Fruit fly (Drosophila melanogaster): Measurements from ENCODE around the gene CG4036.

Gene CG4036

DNA sequence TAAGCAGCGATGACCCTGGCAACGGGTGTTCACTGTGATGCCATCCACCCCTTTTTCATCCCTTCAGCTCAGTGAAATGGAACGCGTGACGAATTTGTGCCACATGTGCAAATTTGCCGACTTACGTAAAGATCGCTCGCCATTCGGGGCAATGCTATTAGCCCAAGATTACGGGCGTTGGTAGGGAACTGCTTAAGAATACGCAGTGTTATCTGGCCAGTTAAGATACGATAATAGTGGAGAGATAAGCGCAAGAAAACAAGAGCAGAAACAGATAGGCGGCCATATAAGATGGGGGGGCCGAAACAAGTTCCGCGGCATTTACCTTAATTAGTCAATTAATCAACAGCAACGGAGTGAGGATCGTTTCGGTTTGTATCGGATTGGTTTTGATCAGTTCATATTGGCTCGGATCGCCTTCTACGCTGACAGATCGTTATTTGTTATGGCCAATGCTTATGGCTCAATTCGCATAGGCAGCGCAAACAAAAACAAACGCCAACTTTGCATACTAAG, 4.7 kb upstream of the CG4036 start (continued):
- TF ChIP-seq CG18262 (tag; optimal IDR thresholded peaks at IDR 0.05) (no peak), fd3F (GFP tag; optimal IDR thresholded peaks at IDR 0.05) (no peak), zen (tag; optimal IDR thresholded peaks at IDR 0.05) (no peak), caup (GFP tag; optimal IDR thresholded peaks at IDR 0.05; ENCODE audit: severe bottlenecking) (peak; percentile 14), gcm2 (GFP tag; optimal IDR thresholded peaks at IDR 0.05) (no peak), B-H2 (GFP tag; optimal IDR thresholded peaks at IDR 0.05) (peak; percentile 17), inv (GFP tag; IDR thresholded peaks at IDR 0.05; ENCODE audit: partially characterized antibody) (no peak), CG11247 (GFP tag; IDR thresholded peaks at IDR 0.05) (no peak), CG16813 (GFP tag; IDR thresholded peaks at IDR 0.05; ENCODE audit: partially characterized antibody) (no peak), Dfd (GFP tag; optimal IDR thresholded peaks at IDR 0.05) (no peak), NfI (GFP tag; optimal IDR thresholded peaks at IDR 0.05) (no peak), Myb (GFP tag; optimal IDR thresholded peaks at IDR 0.05) (no peak), BtbVII (GFP tag; optimal IDR thresholded peaks at IDR 0.05) (no peak), Drgx (GFP tag; IDR thresholded peaks at IDR 0.05) (no peak), CG15011 (GFP tag; optimal IDR thresholded peaks at IDR 0.05) (no peak), Doc3 (GFP tag; IDR thresholded peaks at IDR 0.05; ENCODE audit: partially characterized antibody) (no peak), Jarid2 (GFP tag; optimal IDR thresholded peaks at IDR 0.05) (no peak), pros (GFP tag; optimal IDR thresholded peaks at IDR 0.05) (peak; percentile 7), CG7556 (GFP tag; optimal IDR thresholded peaks at IDR 0.05) (no peak), luna (GFP tag; optimal IDR thresholded peaks at IDR 0.05) (no peak), slou (GFP tag; optimal IDR thresholded peaks at IDR 0.05) (no peak), CG14014 (GFP tag; IDR thresholded peaks at IDR 0.05) (0 out of 2 replicates have a peak, but pooled peaks have one; percentile 18), CG6683 (GFP tag; optimal IDR thresholded peaks at IDR 0.05) (no peak), CG31388 (GFP tag; optimal IDR thresholded peaks at IDR 0.05) (no peak), Stat92E (GFP tag; optimal IDR thresholded peaks at IDR 0.05) (no peak), her (GFP tag; optimal IDR thresholded peaks at IDR 0.05) (no peak), maf-S (GFP tag; optimal IDR thresholded peaks at IDR 0.05) (no peak), Antp (GFP tag; optimal IDR thresholded peaks at IDR 0.05) (no peak), mam (GFP tag; optimal IDR thresholded peaks at IDR 0.05) (no peak), schlank (tag; optimal IDR thresholded peaks at IDR 0.05) (no peak), peb (GFP tag; IDR thresholded peaks at IDR 0.05) (no peak), corto (GFP tag; optimal IDR thresholded peaks at IDR 0.05) (no peak), CG15479 (GFP tag; optimal IDR thresholded peaks at IDR 0.05) (peak; percentile 99), danr (GFP tag; IDR thresholded peaks at IDR 0.05) (no peak), Gsc (GFP tag; IDR thresholded peaks at IDR 0.05) (no peak), Rx (GFP tag; IDR thresholded peaks at IDR 0.05) (no peak), Elba2 (GFP tag; optimal IDR thresholded peaks at IDR 0.05) (no peak), chm (GFP tag; IDR thresholded peaks at IDR 0.05) (no peak), Lim3 (GFP tag; IDR thresholded peaks at IDR 0.05) (no peak), CG4707 (GFP tag; optimal IDR thresholded peaks at IDR 0.05) (no peak), Adf1 (GFP tag; IDR thresholded peaks at IDR 0.05) (no peak), CG7987 (GFP tag; optimal IDR thresholded peaks at IDR 0.05) (no peak), CG4424 (GFP tag; optimal IDR thresholded peaks at IDR 0.05) (no peak), Side (GFP tag; optimal IDR thresholded peaks at IDR 0.05) (no peak), da (GFP tag; optimal IDR thresholded peaks at IDR 0.05) (no peak), CG18619 (GFP tag; optimal IDR thresholded peaks at IDR 0.05) (no peak), CG1024 (GFP tag; IDR thresholded peaks at IDR 0.05) (no peak), CG30403 (GFP tag; optimal IDR thresholded peaks at IDR 0.05) (no peak), otp (GFP tag; IDR thresholded peaks at IDR 0.05) (no peak), mirr (GFP tag; optimal IDR thresholded peaks at IDR 0.05) (peak; percentile 87), CG6765 (GFP tag; optimal IDR thresholded peaks at IDR 0.05) (no peak)

Measured in whole organism, embryonic.